Worm (Caenorhabditis elegans) whole organism, L2 larva: ENCODE measurements around the gene amph-1.

Source experiments
- ZK546.5 ChIP-seq: sonication (generic microtip); optimal IDR thresholded peaks from 2 replicates; lab custom pipeline; 2017; ENCODE audit warnings: missing biosample characterization, missing genetic modification characterization
- ama-1 ChIP-seq: fragments of 150-350 bp; optimal IDR thresholded peaks from 2 replicates; lab custom pipeline; 2018; ENCODE audit warnings: inconsistent platforms
- blmp-1 ChIP-seq: sonication (generic microtip); optimal IDR thresholded peaks from 2 replicates; lab custom pipeline; 2017; ENCODE audit warnings: missing genetic modification characterization, mild to moderate bottlenecking, missing compliant biosample characterization, antibody characterized with exemption, moderate library complexity; ENCODE audit not compliant: insufficient read depth
- ceh-82 ChIP-seq: fragments of 150-350 bp; optimal IDR thresholded peaks from 2 replicates; lab custom pipeline; 2014; ENCODE audit warnings: missing biosample characterization, missing genetic modification characterization
- lin-13 ChIP-seq: fragments of 150-350 bp; optimal IDR thresholded peaks from 2 replicates; lab custom pipeline; 2014; ENCODE audit warnings: missing biosample characterization, missing genetic modification reagents, missing genetic modification characterization
- nhr-11 ChIP-seq: fragments of 150-350 bp; optimal IDR thresholded peaks from 2 replicates; lab custom pipeline; 2014; ENCODE audit warnings: missing biosample characterization, missing genetic modification characterization
- nhr-77 ChIP-seq: fragments of 150-350 bp; optimal IDR thresholded peaks from 2 replicates; lab custom pipeline; 2014; ENCODE audit warnings: missing biosample characterization, missing genetic modification characterization
- unc-39 ChIP-seq: fragments of 150-350 bp; optimal IDR thresholded peaks from 2 replicates; lab custom pipeline; 2014; ENCODE audit warnings: missing biosample characterization, missing genetic modification characterization
- unc-62 ChIP-seq: fragments of 150-350 bp; optimal IDR thresholded peaks from 2 replicates; lab custom pipeline; 2014; ENCODE audit warnings: missing biosample characterization, missing genetic modification reagents, missing genetic modification characterization

DNA sequence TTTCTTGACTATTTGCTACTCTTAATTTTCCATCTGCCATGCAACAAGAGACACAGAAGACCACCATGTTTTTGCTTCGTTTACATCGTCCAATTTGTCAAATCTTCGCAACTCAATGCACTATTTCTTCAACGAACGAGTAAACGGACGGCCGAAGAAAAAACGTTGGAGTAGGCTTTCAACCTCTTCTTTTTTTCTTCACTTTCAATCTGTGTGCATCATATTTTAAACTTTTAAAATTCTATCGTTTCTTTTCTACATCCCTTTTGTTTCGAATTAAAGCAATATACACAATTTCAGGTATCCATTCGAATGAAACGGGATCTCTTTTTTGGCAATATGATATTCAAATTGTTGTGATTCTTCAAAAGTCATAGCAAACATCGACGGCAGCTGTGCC is 10.1 kb upstream of the amph-1 start, which contains the start of gene acc-1:
- TF ChIP-seq unc-39 (tag; lab: Kevin White, UChicago) (no peak), unc-62 (GFP tag; lab: Kevin White, UChicago) (no peak), lin-13 (no peak), ceh-82 (no peak), nhr-77 (tag; lab: Kevin White, UChicago) (no peak), ZK546.5 (tag; lab: Kevin White, UChicago) (no peak), blmp-1 (tag; lab: Kevin White, UChicago) (no peak), nhr-11 (no peak), ama-1 (lab: Kevin White, UChicago) (no peak)
